Worm (Caenorhabditis elegans) whole organism, L4 larva: ENCODE data around the gene ndub-2.

ENCODE experiments used
- F49E8.2 ChIP-seq: sonication (generic microtip); optimal IDR thresholded peaks from 2 replicates; lab custom pipeline; 2016; ENCODE audit warnings: missing compliant biosample characterization, mild to moderate bottlenecking, missing genetic modification characterization, borderline replicate concordance
- T20F7.1 ChIP-seq: fragments of 200-800 bp; sonication (Bioruptor generic); optimal IDR thresholded peaks from 2 replicates; lab custom pipeline; 2018; ENCODE audit warnings: mild to moderate bottlenecking, missing genetic modification characterization, missing compliant biosample characterization
- T26A8.4 ChIP-seq: fragments of 200-800 bp; sonication (Bioruptor generic); IDR thresholded peaks from 2 replicates; pipeline ENCODE4 v1.3.6; 2022; ENCODE audit warnings: missing genetic modification characterization, missing compliant biosample characterization
- ZK546.5 ChIP-seq, 2 experiments: sonication (generic microtip); optimal IDR thresholded peaks; 2 replicates each; lab custom pipeline; 2017; ENCODE audit warnings: missing biosample characterization in 2 of 2, missing genetic modification characterization in 2 of 2
- aha-1 ChIP-seq: fragments of 150-350 bp; peaks from one replicate; lab custom pipeline; 2014; ENCODE audit warnings: missing biosample characterization, missing genetic modification characterization
- aly-2 ChIP-seq: sonication (generic microtip); optimal IDR thresholded peaks from 2 replicates; lab custom pipeline; 2018; ENCODE audit warnings: missing biosample characterization, missing genetic modification characterization
- ceh-20 ChIP-seq: fragments of 200-800 bp; sonication (Bioruptor generic); IDR thresholded peaks from 2 replicates; pipeline ENCODE4 v1.3.6; 2022; ENCODE audit warnings: missing genetic modification reagents, missing genetic modification characterization, missing compliant biosample characterization
- ceh-32 ChIP-seq: sonication (generic microtip); optimal IDR thresholded peaks from 2 replicates; lab custom pipeline; 2016; ENCODE audit warnings: mild to moderate bottlenecking, missing genetic modification characterization, missing compliant biosample characterization; ENCODE audit not compliant: poor library complexity
- ceh-44 ChIP-seq: fragments of 200-800 bp; sonication (Bioruptor generic); IDR thresholded peaks from 2 replicates; pipeline ENCODE4 v1.3.6; 2022; ENCODE audit warnings: missing genetic modification reagents, missing genetic modification characterization, missing compliant biosample characterization
- ceh-82 ChIP-seq: sonication (generic microtip); optimal IDR thresholded peaks from 2 replicates; lab custom pipeline; 2017; ENCODE audit warnings: missing biosample characterization, missing genetic modification characterization
- ces-1 ChIP-seq: fragments of 150-350 bp; sonication (generic microtip); optimal IDR thresholded peaks from 4 replicates; lab custom pipeline; 2014; ENCODE audit warnings: missing biosample characterization, missing genetic modification reagents, missing genetic modification characterization
- cey-2 ChIP-seq: sonication (generic microtip); optimal IDR thresholded peaks from 3 replicates; lab custom pipeline; 2017; ENCODE audit warnings: missing genetic modification characterization, mild to moderate bottlenecking, missing compliant biosample characterization, antibody characterized with exemption, borderline replicate concordance; ENCODE audit not compliant: insufficient read depth
- daf-12 ChIP-seq: fragments of 150-350 bp; optimal IDR thresholded peaks from 2 replicates; lab custom pipeline; 2014; ENCODE audit warnings: missing biosample characterization, missing genetic modification reagents, missing genetic modification characterization
- daf-16 ChIP-seq, 3 experiments: sonication (generic microtip); optimal IDR thresholded peaks; 2 replicates each; lab custom pipeline; 2016 to 2017; ENCODE audit warnings: missing genetic modification characterization in 3 of 3, missing genetic modification reagents in 3 of 3, mild to moderate bottlenecking in 2 of 3, missing compliant biosample characterization in 2 of 3, missing biosample characterization in 1 of 3, moderate library complexity in 1 of 3
- daf-8 ChIP-seq: fragments of 200-800 bp; sonication (Bioruptor generic); IDR thresholded peaks from 2 replicates; pipeline ENCODE4 v1.3.6; 2022; ENCODE audit warnings: missing genetic modification characterization, missing compliant biosample characterization
- dmd-6 ChIP-seq: fragments of 200-800 bp; sonication (Bioruptor generic); IDR thresholded peaks from 2 replicates; pipeline ENCODE4 v1.3.6; 2022; ENCODE audit warnings: missing genetic modification reagents, missing genetic modification characterization, missing compliant biosample characterization
- dpl-1 ChIP-seq: fragments of 150-350 bp; optimal IDR thresholded peaks from 2 replicates; lab custom pipeline; 2014; ENCODE audit warnings: missing biosample characterization, missing genetic modification reagents, missing genetic modification characterization
- fkh-10 ChIP-seq: fragments of 150-350 bp; optimal IDR thresholded peaks from 2 replicates; lab custom pipeline; 2014; ENCODE audit warnings: missing biosample characterization, missing genetic modification reagents, missing genetic modification characterization
- fos-1 ChIP-seq: fragments of 150-350 bp; optimal IDR thresholded peaks from 2 replicates; lab custom pipeline; 2014; ENCODE audit warnings: missing biosample characterization, missing genetic modification characterization
- hlh-11 ChIP-seq: fragments of 200-800 bp; sonication (Bioruptor generic); optimal IDR thresholded peaks from 2 replicates; lab custom pipeline; 2018; ENCODE audit warnings: mild to moderate bottlenecking, missing genetic modification characterization, missing compliant biosample characterization
- jun-1 ChIP-seq: fragments of 150-350 bp; optimal IDR thresholded peaks from 2 replicates; lab custom pipeline; 2014; ENCODE audit warnings: missing biosample characterization, missing genetic modification reagents, missing genetic modification characterization
- lim-7 ChIP-seq: fragments of 200-800 bp; sonication (Bioruptor generic); IDR thresholded peaks from 2 replicates; pipeline ENCODE4 v1.3.6; 2022; ENCODE audit warnings: missing genetic modification characterization, missing compliant biosample characterization
- lin-39 ChIP-seq: fragments of 150-350 bp; optimal IDR thresholded peaks from 2 replicates; lab custom pipeline; 2014; ENCODE audit warnings: missing biosample characterization, missing genetic modification reagents, missing genetic modification characterization
- lir-3 ChIP-seq: sonication (generic microtip); optimal IDR thresholded peaks from 2 replicates; lab custom pipeline; 2016; ENCODE audit warnings: mild to moderate bottlenecking, missing genetic modification characterization, missing compliant biosample characterization
- madf-5 ChIP-seq, 2 experiments: fragments of 200-800 bp; sonication (Bioruptor generic); IDR thresholded peaks; 2 replicates each; pipeline ENCODE4 v1.3.6; 2022; ENCODE audit warnings: missing compliant biosample characterization in 2 of 2, missing genetic modification characterization in 2 of 2
- mdl-1 ChIP-seq, 2 experiments: fragments of 150-350 bp in 1 of 2; sonication (generic microtip) in 1 of 2; optimal IDR thresholded peaks; 2 replicates each; lab custom pipeline; 2014 to 2017; ENCODE audit warnings: missing biosample characterization in 2 of 2, missing genetic modification characterization in 2 of 2
- mdt-29 ChIP-seq: fragments of 200-800 bp; sonication (Bioruptor generic); IDR thresholded peaks from 2 replicates; pipeline ENCODE4 v1.3.6; 2022; ENCODE audit warnings: missing genetic modification reagents, missing genetic modification characterization, missing compliant biosample characterization
- nhr-102 ChIP-seq: sonication (generic microtip); optimal IDR thresholded peaks from 2 replicates; lab custom pipeline; 2016; ENCODE audit warnings: mild to moderate bottlenecking, missing genetic modification characterization, moderate library complexity, missing compliant biosample characterization
- nhr-11 ChIP-seq: fragments of 150-350 bp; optimal IDR thresholded peaks from 2 replicates; lab custom pipeline; 2014; ENCODE audit warnings: missing biosample characterization, missing genetic modification characterization
- nhr-28 ChIP-seq: fragments of 150-350 bp; optimal IDR thresholded peaks from 2 replicates; lab custom pipeline; 2014; ENCODE audit warnings: missing biosample characterization, missing genetic modification characterization
- nhr-42 ChIP-seq: fragments of 200-800 bp; sonication (Bioruptor generic); IDR thresholded peaks from 2 replicates; pipeline ENCODE4 v1.3.6; 2022; ENCODE audit warnings: missing genetic modification characterization, missing compliant biosample characterization
- nhr-6 ChIP-seq: fragments of 150-350 bp; optimal IDR thresholded peaks from 2 replicates; lab custom pipeline; 2014; ENCODE audit warnings: missing biosample characterization, missing genetic modification characterization
- nhr-77 ChIP-seq: fragments of 150-350 bp; optimal IDR thresholded peaks from 2 replicates; lab custom pipeline; 2014; ENCODE audit warnings: missing biosample characterization, missing genetic modification characterization
- pha-4 ChIP-seq, 2 experiments: fragments of 150-350 bp in 1 of 2; fragments of 200-800 bp in 1 of 2; sonication (Bioruptor generic) in 1 of 2; IDR thresholded peaks in 1 of 2; optimal IDR thresholded peaks in 1 of 2; 2 replicates each; pipeline versions ENCODE4 v1.3.6 to Lab custom; 2014 to 2022; ENCODE audit warnings: missing genetic modification characterization in 2 of 2, missing genetic modification reagents in 2 of 2, missing biosample characterization in 1 of 2, missing compliant biosample characterization in 1 of 2
- php-3 ChIP-seq: fragments of 200-800 bp; sonication (Bioruptor generic); IDR thresholded peaks from 2 replicates; pipeline ENCODE4 v1.3.6; 2022; ENCODE audit warnings: missing genetic modification reagents, missing genetic modification characterization, missing compliant biosample characterization
- sdz-12 ChIP-seq: fragments of 200-800 bp; sonication (Bioruptor generic); optimal IDR thresholded peaks from 2 replicates; lab custom pipeline; 2018; ENCODE audit warnings: mild to moderate bottlenecking, missing genetic modification characterization, missing compliant biosample characterization
- skn-1 ChIP-seq: fragments of 150-350 bp; optimal IDR thresholded peaks from 2 replicates; lab custom pipeline; 2014; ENCODE audit warnings: missing biosample characterization, missing genetic modification characterization
- snpc-4 ChIP-seq: fragments of 150-350 bp; optimal IDR thresholded peaks from 2 replicates; lab custom pipeline; 2014; ENCODE audit warnings: missing biosample characterization, missing genetic modification characterization
- zip-11 ChIP-seq: fragments of 200-800 bp; sonication (Bioruptor generic); IDR thresholded peaks from 2 replicates; pipeline ENCODE4 v1.3.6; 2022; ENCODE audit warnings: missing genetic modification characterization, missing compliant biosample characterization
- ztf-7 ChIP-seq: fragments of 150-350 bp; optimal IDR thresholded peaks from 2 replicates; lab custom pipeline; 2014; ENCODE audit warnings: missing biosample characterization, missing genetic modification characterization

ndub-2 gene

DNA sequence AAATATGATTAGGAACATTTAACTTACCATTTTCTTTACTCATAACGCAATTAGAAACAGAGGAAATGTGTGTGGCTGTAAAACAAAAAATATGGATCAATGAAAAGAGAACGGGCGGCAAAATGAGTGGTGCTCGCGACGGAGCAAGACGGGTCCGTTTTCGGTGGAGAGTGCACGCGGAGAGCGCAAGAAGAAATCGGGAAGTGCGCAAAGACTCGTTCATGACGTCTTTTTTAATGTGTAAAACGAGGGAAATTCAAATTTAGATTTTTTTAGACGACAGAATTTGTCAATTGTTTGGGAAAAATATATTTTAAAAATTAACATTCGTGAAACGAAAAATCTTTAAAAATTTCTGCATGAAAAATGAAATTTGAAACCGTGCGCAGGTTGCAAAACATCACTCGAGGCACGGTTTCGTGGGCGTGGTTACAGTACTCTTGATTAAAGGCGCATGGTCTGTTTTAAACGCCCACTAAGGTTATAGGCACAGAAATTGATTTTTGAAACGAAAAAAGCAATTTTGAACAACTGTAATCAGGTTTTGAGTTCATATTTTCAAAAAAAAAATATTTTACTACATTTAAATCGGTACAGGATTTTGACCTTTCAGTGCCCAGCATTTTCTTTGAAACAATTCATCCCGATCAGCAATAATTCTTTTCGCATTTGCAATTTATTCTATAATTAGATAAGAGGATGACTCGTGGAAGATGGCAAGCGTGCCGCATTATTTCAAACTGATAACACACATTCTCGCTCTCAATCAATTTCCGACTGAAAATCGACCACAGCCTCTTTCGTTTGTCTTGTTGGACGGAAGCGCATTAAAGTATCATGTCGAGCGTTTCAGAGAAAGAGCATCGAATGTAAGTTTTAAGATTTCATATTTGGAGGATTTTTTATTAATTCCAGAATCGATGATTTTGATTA lies 26.6 kb upstream of the ndub-2 start, which contains the start of the genes szy-20 and C18E9.5 (continued):
- TF ChIP-seq daf-12 (no peak), nhr-11 (tag; lab: Kevin White, UChicago) (peak; percentile 41), T26A8.4 (peak; percentile 61; the same call in 1 of the 2 replicates), mdl-1 (tag; optimal IDR thresholded peaks at IDR 0.05; lab: Kevin White, UChicago) (peak in 1 of 2 experiments; percentile 57), F49E8.2 (tag; lab: Kevin White, UChicago) (peak; percentile 32), dmd-6 (GFP tag; lab: Robert Waterston, UW) (peak; percentile 65), fos-1 (tag; lab: Kevin White, UChicago) (no peak), mdt-29 (GFP tag; lab: Robert Waterston, UW) (no peak), nhr-77 (tag; lab: Kevin White, UChicago) (peak; percentile 43), lir-3 (tag; lab: Kevin White, UChicago) (no peak), ceh-32 (tag; lab: Kevin White, UChicago) (no peak), ceh-20 (GFP tag; lab: Robert Waterston, UW) (peak; percentile 48; the same call in 1 of the 2 replicates), zip-11 (GFP tag; lab: Robert Waterston, UW) (no peak), ceh-44 (GFP tag; lab: Robert Waterston, UW) (no peak), nhr-28 (tag; lab: Kevin White, UChicago) (peak; percentile 20), aly-2 (no peak), nhr-42 (GFP tag; lab: Robert Waterston, UW) (peak; percentile 52; the same call in 1 of the 2 replicates), php-3 (no peak), hlh-11 (tag; lab: Kevin White, UChicago) (peak; percentile 48), dpl-1 (peak; percentile 96), skn-1 (tag; lab: Kevin White, UChicago) (no peak), ces-1 (GFP tag; lab: Kevin White, UChicago) (no peak), madf-5 (GFP tag; IDR thresholded peaks at IDR 0.05; lab: Robert Waterston, UW) (no peak), daf-16 (GFP tag; optimal IDR thresholded peaks at IDR 0.05; lab: Kevin White, UChicago) (peak in 1 of 2 experiments; percentile 58), daf-16 (tag; optimal IDR thresholded peaks at IDR 0.05; lab: Kevin White, UChicago) (peak; percentile 11), ceh-82 (tag; lab: Kevin White, UChicago) (no peak)

DNA sequence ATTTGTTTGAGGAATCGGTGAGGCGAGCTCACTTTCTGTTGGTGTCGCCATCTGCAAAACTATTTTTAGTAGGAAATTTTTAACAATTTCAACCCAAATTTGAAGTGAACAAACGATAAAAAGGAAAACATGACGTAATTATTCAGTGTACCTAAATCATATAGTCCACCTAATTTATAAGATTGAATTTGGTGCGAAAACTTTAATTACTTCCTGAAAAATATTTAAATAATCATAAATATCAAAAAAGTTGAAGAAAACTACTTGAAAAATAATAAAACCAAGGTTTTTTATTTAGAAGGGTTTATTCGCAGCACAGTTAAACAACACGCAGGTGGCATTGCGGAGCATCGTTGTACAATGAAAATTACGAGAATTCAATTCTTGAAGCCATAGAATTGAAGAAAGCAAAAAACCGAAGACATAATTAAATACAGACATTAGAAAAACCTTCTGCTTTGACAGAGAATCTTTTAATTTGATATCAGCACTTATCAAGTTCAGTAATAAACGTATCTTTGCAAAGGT lies 22.6 kb upstream of the ndub-2 start, which contains the start of gene tomm-40:
Gene tomm-40 (minus strand): TSS at position 51 of the 528 bp plus-strand sequence.
- TF ChIP-seq snpc-4: no peak
- peak; percentile 94 for TF ChIP-seq T20F7.1 (GFP tag; lab: Kevin White, UChicago)
- peak; percentile 44 for TF ChIP-seq dpl-1
- TF ChIP-seq, all 104 proteins: peak for 2

DNA sequence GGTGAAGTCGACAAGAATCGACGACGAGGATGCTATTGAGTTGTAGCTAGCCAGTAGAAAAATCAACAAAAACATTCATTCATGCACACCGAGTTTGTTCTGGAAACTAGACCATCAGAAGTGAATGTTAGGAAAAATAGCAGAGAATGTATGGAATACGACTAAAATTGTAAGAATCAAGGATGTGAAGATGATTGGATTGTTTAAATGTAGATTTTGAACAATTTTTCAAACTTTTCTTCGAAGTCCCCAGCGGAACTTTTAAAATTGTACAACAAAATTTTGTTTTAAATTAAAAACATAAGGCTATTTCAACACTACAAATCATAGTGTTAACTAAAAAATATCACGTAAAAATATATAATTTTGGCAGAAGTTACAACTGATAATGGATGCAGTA lies 13.5 kb upstream of the ndub-2 start, which contains the start of gene C18E9.7:
Gene C18E9.7 (minus strand): TSS at position 101 of the 400 bp plus-strand sequence.
- no peak for TF ChIP-seq pha-4 (GFP tag; IDR thresholded peaks at IDR 0.05; lab: Robert Waterston, UW)
- no peak for TF ChIP-seq pha-4 (tag; optimal IDR thresholded peaks at IDR 0.05; lab: Kevin White, UChicago)
- TF ChIP-seq ZK546.5 (tag; optimal IDR thresholded peaks at IDR 0.05; lab: Kevin White, UChicago): no peak
- no peak for TF ChIP-seq daf-12
- TF ChIP-seq dmd-6 (GFP tag; lab: Robert Waterston, UW): no peak
- TF ChIP-seq fkh-10: no peak
- no peak for TF ChIP-seq lim-7 (GFP tag; lab: Robert Waterston, UW)
- TF ChIP-seq ztf-7 (tag; lab: Kevin White, UChicago): no peak

DNA sequence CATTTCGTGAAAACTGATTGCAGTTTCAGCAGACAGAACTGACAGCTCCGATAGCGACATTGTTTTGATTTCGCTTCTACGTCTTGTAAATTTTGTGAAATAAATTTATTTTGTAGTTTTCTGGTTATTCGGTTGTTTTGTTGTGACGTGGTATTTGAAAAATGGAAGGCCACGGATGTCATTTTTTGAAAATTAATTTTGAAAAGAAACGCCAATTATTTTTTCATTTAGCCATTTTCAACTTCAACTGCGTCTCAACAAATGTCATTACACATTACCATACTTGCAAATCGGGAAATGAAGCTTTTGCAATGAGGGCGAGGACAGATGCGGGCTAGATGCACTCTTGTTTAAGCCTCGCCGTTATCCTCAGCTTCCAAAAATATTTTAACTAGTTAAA lies 8.2 kb upstream of the ndub-2 start, which contains the start of gene C18E9.8:
Gene C18E9.8 (minus strand): TSS at position 101 of the 400 bp plus-strand sequence.
- no peak for TF ChIP-seq zip-11 (GFP tag; lab: Robert Waterston, UW)
- TF ChIP-seq cey-2: no peak
- no peak for TF ChIP-seq nhr-77 (tag; lab: Kevin White, UChicago)
- TF ChIP-seq nhr-102 (tag; lab: Kevin White, UChicago): peak; percentile 21
- TF ChIP-seq jun-1 (tag; lab: Kevin White, UChicago): no peak
- no peak for TF ChIP-seq F49E8.2 (tag; lab: Kevin White, UChicago)
- TF ChIP-seq daf-16 (GFP tag; optimal IDR thresholded peaks at IDR 0.05; lab: Kevin White, UChicago): no peak
- TF ChIP-seq daf-16 (tag; optimal IDR thresholded peaks at IDR 0.05; lab: Kevin White, UChicago): no peak
- TF ChIP-seq sdz-12 (GFP tag; lab: Kevin White, UChicago): no peak
- no peak for TF ChIP-seq snpc-4
- TF ChIP-seq lin-39 (tag; lab: Kevin White, UChicago): no peak
- no peak for TF ChIP-seq daf-8 (GFP tag; lab: Robert Waterston, UW)
- peak; percentile 79 for TF ChIP-seq aha-1 (tag; lab: Kevin White, UChicago)
- TF ChIP-seq T26A8.4: no peak
- no peak for TF ChIP-seq hlh-11 (tag; lab: Kevin White, UChicago)
- TF ChIP-seq nhr-6: no peak
- no peak for TF ChIP-seq php-3
